Fruit fly (Drosophila melanogaster) whole organism, embryonic: ENCODE measurements around the gene SkpA.
A peak's percentile ranks its signal among the peaks of the same experiment; 100 is the strongest.

Source experiments
- ATbp ChIP-seq: fragments of 200-800 bp; sonication (Bioruptor generic); optimal IDR thresholded peaks from 2 replicates; lab custom pipeline; 2017; ENCODE audit warnings: missing biosample characterization, mild to moderate bottlenecking, missing genetic modification characterization, missing genetic modification reagents
- Ada2b ChIP-seq: fragments of 200-800 bp; sonication (Bioruptor generic); IDR thresholded peaks from 2 replicates; pipeline ENCODE4 v1.3.6; 2022; ENCODE audit warnings: missing biosample characterization, missing genetic modification characterization
- BEAF-32 ChIP-seq: fragments of 200-800 bp; sonication (Bioruptor generic); optimal IDR thresholded peaks from 3 replicates; lab custom pipeline; 2017; ENCODE audit warnings: missing biosample characterization, missing genetic modification characterization, mild to moderate bottlenecking, moderate library complexity, missing genetic modification reagents
- CG11085 ChIP-seq: fragments of 200-800 bp; sonication (Bioruptor generic); IDR thresholded peaks from 2 replicates; pipeline ENCODE4 v1.3.6; 2022; ENCODE audit warnings: missing biosample characterization, missing genetic modification characterization
- CG12942 ChIP-seq: fragments of 200-800 bp; sonication (Bioruptor generic); optimal IDR thresholded peaks from 3 replicates; lab custom pipeline; 2016; ENCODE audit warnings: missing biosample characterization, missing genetic modification characterization
- CG13624 ChIP-seq: fragments of 200-800 bp; sonication (Bioruptor generic); optimal IDR thresholded peaks from 2 replicates; lab custom pipeline; 2016; ENCODE audit warnings: missing biosample characterization, missing genetic modification characterization
- CG15601 ChIP-seq: fragments of 200-800 bp; sonication (Bioruptor generic); optimal IDR thresholded peaks from 3 replicates; lab custom pipeline; 2019; ENCODE audit warnings: missing biosample characterization, mild to moderate bottlenecking, missing genetic modification characterization, moderate library complexity
- CG1602 ChIP-seq: fragments of 200-800 bp; sonication (Bioruptor generic); optimal IDR thresholded peaks from 3 replicates; lab custom pipeline; 2016; ENCODE audit warnings: missing biosample characterization, missing genetic modification characterization
- CG1603 ChIP-seq: fragments of 200-800 bp; sonication (Bioruptor generic); optimal IDR thresholded peaks from 2 replicates; lab custom pipeline; 2019; ENCODE audit warnings: missing biosample characterization, mild to moderate bottlenecking, missing genetic modification characterization, moderate library complexity
- CG16863 ChIP-seq: fragments of 200-800 bp; sonication (Bioruptor generic); optimal IDR thresholded peaks from 3 replicates; lab custom pipeline; 2016; ENCODE audit warnings: missing biosample characterization, missing genetic modification characterization
- CG17359 ChIP-seq: fragments of 200-800 bp; sonication (Bioruptor generic); optimal IDR thresholded peaks from 3 replicates; lab custom pipeline; 2018; ENCODE audit warnings: missing biosample characterization, mild to moderate bottlenecking, missing genetic modification characterization, moderate library complexity
- CG1832 ChIP-seq: fragments of 200-800 bp; sonication (Bioruptor generic); optimal IDR thresholded peaks from 2 replicates; lab custom pipeline; 2017; ENCODE audit warnings: missing biosample characterization, mild to moderate bottlenecking, missing genetic modification characterization, inconsistent platforms
- CG2116 ChIP-seq: fragments of 200-800 bp; sonication (Bioruptor generic); optimal IDR thresholded peaks from 3 replicates; lab custom pipeline; 2018; ENCODE audit warnings: missing biosample characterization, mild to moderate bottlenecking, missing genetic modification characterization
- CG31224 ChIP-seq: fragments of 200-800 bp; sonication (Bioruptor generic); IDR thresholded peaks from 2 replicates; pipeline ENCODE4 v1.3.6; 2022; ENCODE audit warnings: missing biosample characterization, missing genetic modification characterization
- CG32767 ChIP-seq: fragments of 200-800 bp; sonication (Bioruptor generic); IDR thresholded peaks from 2 replicates; pipeline ENCODE4 v1.3.6; 2022; ENCODE audit warnings: missing biosample characterization, missing genetic modification characterization
- CG7786 ChIP-seq: fragments of 200-800 bp; sonication (Bioruptor generic); optimal IDR thresholded peaks from 2 replicates; lab custom pipeline; 2016; ENCODE audit warnings: missing biosample characterization, missing genetic modification characterization
- CG9797 ChIP-seq: fragments of 200-800 bp; sonication (Bioruptor generic); optimal IDR thresholded peaks from 3 replicates; lab custom pipeline; 2018; ENCODE audit warnings: missing biosample characterization, mild to moderate bottlenecking, missing genetic modification characterization
- CG9817 ChIP-seq: fragments of 200-800 bp; sonication (Bioruptor generic); optimal IDR thresholded peaks from 2 replicates; lab custom pipeline; 2018; ENCODE audit warnings: missing biosample characterization, mild to moderate bottlenecking, missing genetic modification characterization, moderate library complexity
- Camta ChIP-seq: fragments of 200-800 bp; sonication (Bioruptor generic); optimal IDR thresholded peaks from 2 replicates; lab custom pipeline; 2016; ENCODE audit warnings: missing biosample characterization, missing genetic modification characterization
- D ChIP-seq, 2 experiments: fragments of 200-800 bp in 1 of 2; fragments of >200 bp in 1 of 2; sonication (Bioruptor generic) in 1 of 2; optimal IDR thresholded peaks; 2 replicates in 1 of 2; 3 replicates in 1 of 2; lab custom pipeline; 2017; ENCODE audit warnings: mild to moderate bottlenecking in 1 of 2, missing biosample characterization in 1 of 2, missing genetic modification characterization in 1 of 2, missing genetic modification reagents in 1 of 2
- Dip2 ChIP-seq: fragments of 200-800 bp; sonication (Bioruptor generic); IDR thresholded peaks from 2 replicates; pipeline ENCODE4 v1.3.6; 2022; ENCODE audit warnings: missing biosample characterization, missing genetic modification characterization
- Doc2 ChIP-seq: fragments of 200-800 bp; sonication (Bioruptor generic); IDR thresholded peaks from 2 replicates; pipeline ENCODE4 v1.3.6; 2022; ENCODE audit warnings: missing biosample characterization, missing genetic modification characterization
- E2f2 ChIP-seq: fragments of 200-800 bp; sonication (Bioruptor generic); IDR thresholded peaks from 2 replicates; pipeline ENCODE4 v1.3.6; 2022; ENCODE audit warnings: missing biosample characterization, missing genetic modification characterization
- Fer2 ChIP-seq: fragments of 200-800 bp; sonication (Bioruptor generic); optimal IDR thresholded peaks from 2 replicates; lab custom pipeline; 2018; ENCODE audit warnings: missing biosample characterization, mild to moderate bottlenecking, missing genetic modification characterization, moderate library complexity
- HHEX ChIP-seq: fragments of 200-800 bp; sonication (Bioruptor generic); optimal IDR thresholded peaks from 3 replicates; lab custom pipeline; 2017; ENCODE audit warnings: missing biosample characterization, mild to moderate bottlenecking, missing genetic modification characterization, missing genetic modification reagents
- Meics ChIP-seq: fragments of 200-800 bp; sonication (Bioruptor generic); optimal IDR thresholded peaks from 2 replicates; lab custom pipeline; 2017; ENCODE audit warnings: missing biosample characterization, mild to moderate bottlenecking, missing genetic modification characterization
- Neu2 ChIP-seq: fragments of 200-800 bp; sonication (Bioruptor generic); optimal IDR thresholded peaks from 3 replicates; lab custom pipeline; 2016; ENCODE audit warnings: missing biosample characterization, missing genetic modification characterization, borderline replicate concordance
- Ptx1 ChIP-seq: fragments of 200-800 bp; sonication (Bioruptor generic); IDR thresholded peaks from 2 replicates; pipeline ENCODE4 v1.3.6; 2022; ENCODE audit warnings: missing biosample characterization, missing genetic modification characterization
- Sry-δ ChIP-seq: fragments of 200-800 bp; sonication (Bioruptor generic); optimal IDR thresholded peaks from 2 replicates; lab custom pipeline; 2016; ENCODE audit warnings: missing biosample characterization, missing genetic modification characterization
- ac ChIP-seq: fragments of 200-800 bp; sonication (Bioruptor generic); optimal IDR thresholded peaks from 3 replicates; lab custom pipeline; 2017; ENCODE audit warnings: missing biosample characterization, mild to moderate bottlenecking, missing genetic modification characterization
- crc ChIP-seq: fragments of 200-800 bp; sonication (Bioruptor generic); optimal IDR thresholded peaks from 2 replicates; lab custom pipeline; 2016; ENCODE audit warnings: missing biosample characterization, missing genetic modification characterization
- dan ChIP-seq: fragments of 200-800 bp; sonication (Bioruptor generic); IDR thresholded peaks from 2 replicates; pipeline ENCODE4 v1.3.6; 2022; ENCODE audit warnings: missing biosample characterization, missing genetic modification characterization
- dimm ChIP-seq: fragments of 200-800 bp; sonication (Bioruptor generic); IDR thresholded peaks from 2 replicates; pipeline ENCODE4 v1.3.6; 2022; ENCODE audit warnings: missing biosample characterization, missing genetic modification characterization
- gsb-n ChIP-seq: fragments of 200-800 bp; sonication (Bioruptor generic); optimal IDR thresholded peaks from 3 replicates; lab custom pipeline; 2018; ENCODE audit warnings: missing biosample characterization, mild to moderate bottlenecking, missing genetic modification characterization
- gt ChIP-seq: fragments of 200-800 bp; sonication (Bioruptor generic); IDR thresholded peaks from 2 replicates; pipeline ENCODE4 v1.3.6; 2022; ENCODE audit warnings: missing biosample characterization, missing genetic modification characterization
- otp ChIP-seq: fragments of 200-800 bp; sonication (Bioruptor generic); IDR thresholded peaks from 3 replicates; pipeline ENCODE4, ENCODE4 v1.3.6; 2022; ENCODE audit warnings: missing biosample characterization, missing genetic modification characterization
- phol ChIP-seq: fragments of 200-800 bp; sonication (Bioruptor generic); optimal IDR thresholded peaks from 3 replicates; lab custom pipeline; 2018; ENCODE audit warnings: missing biosample characterization, mild to moderate bottlenecking, missing genetic modification characterization, moderate library complexity
- ranshi ChIP-seq: fragments of 200-800 bp; sonication (Bioruptor generic); IDR thresholded peaks from 2 replicates; pipeline ENCODE4 v1.3.6; 2022; ENCODE audit warnings: missing biosample characterization, missing genetic modification characterization
- sc ChIP-seq, 3 experiments: fragments of >200 bp in 2 of 3; fragments of 200-800 bp in 1 of 3; sonication (Bioruptor generic) in 1 of 3; optimal IDR thresholded peaks; 2 replicates in 2 of 3; 3 replicates in 1 of 3; lab custom pipeline; 2017; ENCODE audit warnings: mild to moderate bottlenecking in 1 of 3, missing biosample characterization in 1 of 3, missing genetic modification characterization in 1 of 3, missing genetic modification reagents in 1 of 3
- schlank ChIP-seq: fragments of 200-800 bp; sonication (Bioruptor generic); optimal IDR thresholded peaks from 2 replicates; lab custom pipeline; 2018; ENCODE audit warnings: missing biosample characterization, mild to moderate bottlenecking, missing genetic modification characterization
- sna ChIP-seq: fragments of 200-800 bp; sonication (Bioruptor generic); IDR thresholded peaks from 2 replicates; pipeline ENCODE4 v1.3.6; 2022; ENCODE audit warnings: missing biosample characterization, missing genetic modification characterization; ENCODE audit not compliant: partially characterized antibody
- sob ChIP-seq: fragments of 200-800 bp; sonication (Bioruptor generic); IDR thresholded peaks from 2 replicates; pipeline ENCODE4 v1.3.6; 2022; ENCODE audit warnings: missing biosample characterization, missing genetic modification characterization
- sr ChIP-seq: fragments of 200-800 bp; sonication (Bioruptor generic); IDR thresholded peaks from 3 replicates; pipeline ENCODE4 v1.3.6; 2022; ENCODE audit warnings: missing biosample characterization, missing genetic modification characterization
- stwl ChIP-seq: fragments of 200-800 bp; sonication (Bioruptor generic); optimal IDR thresholded peaks from 3 replicates; lab custom pipeline; 2018; ENCODE audit warnings: missing biosample characterization, mild to moderate bottlenecking, missing genetic modification characterization, moderate library complexity
- ttk ChIP-seq: fragments of 200-800 bp; sonication (Bioruptor generic); IDR thresholded peaks from 2 replicates; pipeline ENCODE4 v2.1.2; 2022; ENCODE audit warnings: missing biosample characterization, missing genetic modification characterization
- unpg ChIP-seq: fragments of 200-800 bp; sonication (Bioruptor generic); optimal IDR thresholded peaks from 3 replicates; lab custom pipeline; 2018; ENCODE audit warnings: missing biosample characterization, mild to moderate bottlenecking, missing genetic modification characterization, moderate library complexity
- zf30C ChIP-seq: fragments of 200-800 bp; sonication (Bioruptor generic); optimal IDR thresholded peaks from 3 replicates; lab custom pipeline; 2018; ENCODE audit warnings: missing biosample characterization, mild to moderate bottlenecking, missing genetic modification characterization

SkpA gene

dm6 chrX:625157-625627 lies 30.7 kb upstream of the SkpA start, which contains the start of the genes CG13364 and Hinfp (continued):
- TF ChIP-seq Doc2 (no peak), unpg (GFP tag; lab: Kevin White, UChicago) (no peak), Meics (GFP tag; lab: Kevin White, UChicago) (peak; percentile 25), BEAF-32 (GFP tag; lab: Kevin White, UChicago) (peak; percentile 75)
- TF ChIP-seq, all 482 proteins: peak for 75

- TF ChIP-seq dan (GFP tag; lab: Robert Waterston, UW) (no peak), phol (tag; lab: Kevin White, UChicago) (peak; percentile 90), zf30C (no peak), sna (peak; percentile 86), CG2116 (GFP tag; lab: Kevin White, UChicago) (peak; percentile 93), CG7786 (GFP tag; lab: Kevin White, UChicago) (peak; percentile 70), CG32767 (0 out of 2 replicates have a peak, but pooled peaks have one; percentile 41), crc (GFP tag; lab: Kevin White, UChicago) (peak; percentile 52), sr (peak; percentile 74; the same call in 2 of the 3 replicates), Ptx1 (GFP tag; lab: Robert Waterston, UW) (peak; percentile 63), otp (GFP tag; lab: Robert Waterston, UW) (peak; percentile 66), Sry-δ (GFP tag; lab: Kevin White, UChicago) (peak; percentile 98), CG15601 (peak; percentile 70), ranshi (GFP tag; lab: Robert Waterston, UW) (peak; percentile 66), CG13624 (GFP tag; lab: Kevin White, UChicago) (peak; percentile 86), CG11085 (GFP tag; lab: Robert Waterston, UW) (peak; percentile 71), Ada2b (GFP tag; lab: Robert Waterston, UW) (0 out of 2 replicates have a peak, but pooled peaks have one; percentile 16), CG12942 (GFP tag; lab: Kevin White, UChicago) (peak; percentile 52), E2f2 (GFP tag; lab: Robert Waterston, UW) (peak; percentile 82), schlank (tag; lab: Kevin White, UChicago) (peak; percentile 79), Neu2 (GFP tag; lab: Kevin White, UChicago) (peak; percentile 93), stwl (tag; lab: Kevin White, UChicago) (peak; percentile 60), gt (GFP tag; lab: Robert Waterston, UW) (no peak), sc (optimal IDR thresholded peaks at IDR 0.05; lab: Kevin White, UChicago) (no peak), sc (GFP tag; optimal IDR thresholded peaks at IDR 0.05; lab: Kevin White, UChicago) (peak; percentile 57), CG1602 (peak; percentile 31), dimm (GFP tag; lab: Robert Waterston, UW) (no peak), CG17359 (tag; lab: Kevin White, UChicago) (peak; percentile 46), CG16863 (peak; percentile 72), ttk (GFP tag; lab: Robert Waterston, UW) (peak; percentile 62), CG1603 (tag; lab: Kevin White, UChicago) (peak; percentile 89), CG9797 (GFP tag; lab: Kevin White, UChicago) (peak; percentile 68), Fer2 (tag; lab: Kevin White, UChicago) (peak; percentile 45), sob (GFP tag; lab: Robert Waterston, UW) (peak; percentile 80), HHEX (GFP tag; lab: Kevin White, UChicago) (peak; percentile 78), ac (GFP tag; lab: Kevin White, UChicago) (no peak), D (optimal IDR thresholded peaks at IDR 0.05; lab: Kevin White, UChicago) (no peak), D (GFP tag; optimal IDR thresholded peaks at IDR 0.05; lab: Kevin White, UChicago) (peak; percentile 64), CG1832 (GFP tag; lab: Kevin White, UChicago) (no peak), Dip2 (GFP tag; lab: Robert Waterston, UW) (no peak), gsb-n (no peak), Camta (GFP tag; lab: Kevin White, UChicago) (peak; percentile 68), ATbp (peak; percentile 73), CG9817 (tag; lab: Kevin White, UChicago) (peak; percentile 72), CG31224 (GFP tag; lab: Robert Waterston, UW) (peak; percentile 39; the same call in 1 of the 2 replicates)
Measured at dm6 chrX:629239-629821, 26.6 kb upstream of the SkpA start, which contains the start of the genes RpL36 and Mybbp1A. RpL36 (minus strand) TSS chrX:629483. Mybbp1A (plus strand) TSS chrX:629773.
